Fruit fly (Drosophila melanogaster) whole organism, embryonic: ENCODE data around the gene dome.

Experiments
- Blimp-1 ChIP-seq: fragments of 200-800 bp; sonication (Bioruptor generic); optimal IDR thresholded peaks from 3 replicates; lab custom pipeline; 2018; ENCODE audit warnings: missing biosample characterization, missing genetic modification characterization, mild to moderate bottlenecking, moderate library complexity, missing genetic modification reagents
- Bteb2 ChIP-seq: fragments of 200-800 bp; sonication (Bioruptor generic); optimal IDR thresholded peaks from 2 replicates; lab custom pipeline; 2016; ENCODE audit warnings: missing biosample characterization, missing genetic modification characterization
- CG11093 ChIP-seq: fragments of 200-800 bp; sonication (Bioruptor generic); IDR thresholded peaks from 3 replicates; pipeline ENCODE4 v1.3.6; 2022; ENCODE audit warnings: missing biosample characterization, missing genetic modification characterization
- CG11504 ChIP-seq: fragments of 200-800 bp; sonication (Bioruptor generic); optimal IDR thresholded peaks from 3 replicates; lab custom pipeline; 2019; ENCODE audit warnings: missing biosample characterization, mild to moderate bottlenecking, missing genetic modification characterization, moderate library complexity
- CG13287 ChIP-seq: fragments of 200-800 bp; sonication (Bioruptor generic); IDR thresholded peaks from 2 replicates; pipeline ENCODE4 v1.3.6; 2022; ENCODE audit warnings: missing biosample characterization, missing genetic modification characterization; ENCODE audit not compliant: partially characterized antibody
- CG13296 ChIP-seq: fragments of 200-800 bp; sonication (Bioruptor generic); optimal IDR thresholded peaks from 3 replicates; lab custom pipeline; 2018; ENCODE audit warnings: missing biosample characterization, mild to moderate bottlenecking, missing genetic modification characterization
- CG1647 ChIP-seq: fragments of 200-800 bp; sonication (Bioruptor generic); optimal IDR thresholded peaks from 3 replicates; lab custom pipeline; 2016; ENCODE audit warnings: missing biosample characterization, missing genetic modification characterization
- CG17612 ChIP-seq: fragments of 200-800 bp; sonication (Bioruptor generic); IDR thresholded peaks from 2 replicates; pipeline ENCODE4 v1.3.6; 2022; ENCODE audit warnings: missing biosample characterization, missing genetic modification characterization
- CG2202 ChIP-seq: fragments of 200-800 bp; sonication (Bioruptor generic); optimal IDR thresholded peaks from 2 replicates; lab custom pipeline; 2018; ENCODE audit warnings: missing biosample characterization, mild to moderate bottlenecking, missing genetic modification characterization
- CG2875 ChIP-seq: fragments of 200-800 bp; sonication (Bioruptor generic); optimal IDR thresholded peaks from 2 replicates; lab custom pipeline; 2017; ENCODE audit warnings: missing biosample characterization, mild to moderate bottlenecking, missing genetic modification characterization, missing genetic modification reagents
- CG31441 ChIP-seq: fragments of 200-800 bp; sonication (Bioruptor generic); IDR thresholded peaks from 2 replicates; pipeline ENCODE4 v1.3.6; 2022; ENCODE audit warnings: missing biosample characterization, missing genetic modification characterization
- CG42726 ChIP-seq: fragments of 200-800 bp; sonication (Bioruptor generic); IDR thresholded peaks from 2 replicates; pipeline ENCODE4 v1.3.6; 2022; ENCODE audit warnings: missing biosample characterization, missing genetic modification characterization; ENCODE audit not compliant: partially characterized antibody
- CG4820 ChIP-seq: fragments of 200-800 bp; sonication (Bioruptor generic); optimal IDR thresholded peaks from 3 replicates; lab custom pipeline; 2016; ENCODE audit warnings: missing biosample characterization, missing genetic modification characterization
- Camta ChIP-seq: fragments of 200-800 bp; sonication (Bioruptor generic); optimal IDR thresholded peaks from 2 replicates; lab custom pipeline; 2016; ENCODE audit warnings: missing biosample characterization, missing genetic modification characterization
- CoRest ChIP-seq: fragments of 200-800 bp; sonication (Bioruptor generic); optimal IDR thresholded peaks from 3 replicates; lab custom pipeline; 2018; ENCODE audit warnings: missing biosample characterization, mild to moderate bottlenecking, missing genetic modification characterization, moderate library complexity
- Eip74EF ChIP-seq, 2 experiments: fragments of 200-800 bp in 1 of 2; fragments of >200 bp in 1 of 2; sonication (Bioruptor generic) in 1 of 2; optimal IDR thresholded peaks; 2 replicates each; lab custom pipeline; 2017 to 2019; ENCODE audit warnings: missing biosample characterization in 2 of 2, missing genetic modification characterization in 2 of 2, mild to moderate bottlenecking in 1 of 2, moderate library complexity in 1 of 2
- Kr ChIP-seq: fragments of 200-800 bp; sonication (Bioruptor generic); optimal IDR thresholded peaks from 2 replicates; lab custom pipeline; 2017; ENCODE audit warnings: missing biosample characterization, mild to moderate bottlenecking, missing genetic modification characterization
- Neu2 ChIP-seq: fragments of 200-800 bp; sonication (Bioruptor generic); optimal IDR thresholded peaks from 3 replicates; lab custom pipeline; 2016; ENCODE audit warnings: missing biosample characterization, missing genetic modification characterization, borderline replicate concordance
- Nf-YB ChIP-seq: fragments of 200-800 bp; sonication (Bioruptor generic); optimal IDR thresholded peaks from 3 replicates; lab custom pipeline; 2019; ENCODE audit warnings: missing biosample characterization, mild to moderate bottlenecking, missing genetic modification characterization, moderate library complexity
- NfI ChIP-seq: fragments of 200-800 bp; sonication (Bioruptor generic); optimal IDR thresholded peaks from 3 replicates; lab custom pipeline; 2018; ENCODE audit warnings: missing biosample characterization, mild to moderate bottlenecking, missing genetic modification characterization, moderate library complexity
- Poxn ChIP-seq: fragments of 200-800 bp; sonication (Bioruptor generic); IDR thresholded peaks from 2 replicates; pipeline ENCODE4 v1.3.6; 2022; ENCODE audit warnings: missing biosample characterization, missing genetic modification characterization
- Scr ChIP-seq: fragments of 200-800 bp; sonication (Bioruptor generic); IDR thresholded peaks from 2 replicates; pipeline ENCODE4 v1.3.6; 2022; ENCODE audit warnings: missing biosample characterization, missing genetic modification characterization; ENCODE audit not compliant: partially characterized antibody
- Sry-β ChIP-seq: fragments of 200-800 bp; sonication (Bioruptor generic); optimal IDR thresholded peaks from 2 replicates; lab custom pipeline; 2018; ENCODE audit warnings: missing biosample characterization, mild to moderate bottlenecking, missing genetic modification characterization, moderate library complexity
- Tbp ChIP-seq: fragments of >200 bp; optimal IDR thresholded peaks from 2 replicates; lab custom pipeline; 2018; ENCODE audit warnings: missing biosample characterization, missing genetic modification characterization
- abd-A ChIP-seq: fragments of 200-800 bp; sonication (Bioruptor generic); optimal IDR thresholded peaks from 3 replicates; lab custom pipeline; 2019; ENCODE audit warnings: missing biosample characterization, mild to moderate bottlenecking, missing genetic modification characterization, moderate library complexity
- al ChIP-seq: fragments of 200-800 bp; sonication (Bioruptor generic); IDR thresholded peaks from 2 replicates; pipeline ENCODE4 v1.3.6; 2022; ENCODE audit warnings: missing biosample characterization, missing genetic modification characterization
- ap ChIP-seq: fragments of 200-800 bp; sonication (Bioruptor generic); IDR thresholded peaks from 2 replicates; pipeline ENCODE4 v1.3.6; 2022; ENCODE audit warnings: missing biosample characterization, missing genetic modification characterization
- chif ChIP-seq, 2 experiments: fragments of 200-800 bp; sonication (Bioruptor generic); optimal IDR thresholded peaks; 3 replicates each; lab custom pipeline; 2016; ENCODE audit warnings: missing biosample characterization in 2 of 2, missing genetic modification characterization in 2 of 2
- ems ChIP-seq: fragments of 200-800 bp; sonication (Bioruptor generic); optimal IDR thresholded peaks from 3 replicates; lab custom pipeline; 2016; ENCODE audit warnings: missing biosample characterization, missing genetic modification characterization
- esg ChIP-seq: fragments of 200-800 bp; sonication (Bioruptor generic); conservative IDR thresholded peaks from 2 replicates; pipeline ENCODE4 v1.3.6; 2022; ENCODE audit warnings: missing biosample characterization, missing genetic modification characterization
- ewg ChIP-seq: fragments of 200-800 bp; sonication (Bioruptor generic); optimal IDR thresholded peaks from 3 replicates; lab custom pipeline; 2017; ENCODE audit warnings: mild to moderate bottlenecking, missing biosample characterization, missing genetic modification reagents, missing genetic modification characterization
- fru ChIP-seq: fragments of >200 bp; optimal IDR thresholded peaks from 2 replicates; lab custom pipeline; 2017
- ftz-f1 ChIP-seq: fragments of 200-800 bp; sonication (Bioruptor generic); optimal IDR thresholded peaks from 2 replicates; lab custom pipeline; 2016; ENCODE audit warnings: missing biosample characterization, missing genetic modification characterization
- her ChIP-seq: fragments of 200-800 bp; sonication (Bioruptor generic); optimal IDR thresholded peaks from 2 replicates; lab custom pipeline; 2016; ENCODE audit warnings: missing biosample characterization, missing genetic modification characterization
- kah ChIP-seq: fragments of 200-800 bp; sonication (Bioruptor generic); optimal IDR thresholded peaks from 2 replicates; lab custom pipeline; 2018; ENCODE audit warnings: missing biosample characterization, mild to moderate bottlenecking, missing genetic modification characterization
- lab ChIP-seq: fragments of 200-800 bp; sonication (Bioruptor generic); optimal IDR thresholded peaks from 3 replicates; lab custom pipeline; 2017; ENCODE audit warnings: missing biosample characterization, missing genetic modification characterization, mild to moderate bottlenecking, moderate library complexity, missing genetic modification reagents
- mam ChIP-seq: fragments of 200-800 bp; sonication (Bioruptor generic); optimal IDR thresholded peaks from 3 replicates; lab custom pipeline; 2016; ENCODE audit warnings: missing biosample characterization, missing genetic modification characterization
- mld ChIP-seq: fragments of 200-800 bp; sonication (Bioruptor generic); IDR thresholded peaks from 3 replicates; pipeline ENCODE4 v1.3.6; 2022; ENCODE audit warnings: missing biosample characterization, missing genetic modification characterization; ENCODE audit not compliant: partially characterized antibody
- pita ChIP-seq: fragments of 200-800 bp; sonication (Bioruptor generic); optimal IDR thresholded peaks from 2 replicates; lab custom pipeline; 2017; ENCODE audit warnings: missing biosample characterization, mild to moderate bottlenecking, missing genetic modification characterization
- sens ChIP-seq: fragments of 200-800 bp; sonication (Bioruptor generic); peaks from one replicate; lab custom pipeline; 2016; ENCODE audit warnings: missing biosample characterization, missing genetic modification characterization
- shn ChIP-seq: fragments of 200-800 bp; sonication (Bioruptor generic); optimal IDR thresholded peaks from 3 replicates; lab custom pipeline; 2016; ENCODE audit warnings: missing biosample characterization, missing genetic modification characterization
- sim ChIP-seq: fragments of 200-800 bp; sonication (Bioruptor generic); IDR thresholded peaks from 2 replicates; pipeline ENCODE4 v1.3.6; 2022; ENCODE audit warnings: missing biosample characterization, missing genetic modification characterization
- sima ChIP-seq: fragments of 200-800 bp; sonication (Bioruptor generic); optimal IDR thresholded peaks from 2 replicates; lab custom pipeline; 2016; ENCODE audit warnings: missing biosample characterization, missing genetic modification characterization
- sisA ChIP-seq: fragments of 200-800 bp; sonication (Bioruptor generic); IDR thresholded peaks from 2 replicates; pipeline ENCODE4 v1.3.6; 2022; ENCODE audit warnings: missing biosample characterization, missing genetic modification characterization
- ssp ChIP-seq: fragments of 200-800 bp; sonication (Bioruptor generic); IDR thresholded peaks from 2 replicates; pipeline ENCODE4 v1.3.6; 2022; ENCODE audit warnings: missing biosample characterization, missing genetic modification characterization
- stc ChIP-seq: fragments of 200-800 bp; sonication (Bioruptor generic); IDR thresholded peaks from 2 replicates; pipeline ENCODE4 v1.3.6; 2022; ENCODE audit warnings: missing biosample characterization, missing genetic modification characterization
- usp ChIP-seq: fragments of >200 bp; optimal IDR thresholded peaks from 2 replicates; lab custom pipeline; 2017; ENCODE audit warnings: missing biosample characterization, missing genetic modification characterization
- zen2 ChIP-seq: fragments of 200-800 bp; sonication (Bioruptor generic); IDR thresholded peaks from 3 replicates; pipeline ENCODE4 v1.3.6; 2022; ENCODE audit warnings: missing biosample characterization, missing genetic modification characterization; ENCODE audit not compliant: partially characterized antibody
- zfh1 ChIP-seq: fragments of 200-800 bp; sonication (Bioruptor generic); IDR thresholded peaks from 3 replicates; pipeline ENCODE4 v1.3.6; 2022; ENCODE audit warnings: missing biosample characterization, missing genetic modification characterization

The dome gene

DNA sequence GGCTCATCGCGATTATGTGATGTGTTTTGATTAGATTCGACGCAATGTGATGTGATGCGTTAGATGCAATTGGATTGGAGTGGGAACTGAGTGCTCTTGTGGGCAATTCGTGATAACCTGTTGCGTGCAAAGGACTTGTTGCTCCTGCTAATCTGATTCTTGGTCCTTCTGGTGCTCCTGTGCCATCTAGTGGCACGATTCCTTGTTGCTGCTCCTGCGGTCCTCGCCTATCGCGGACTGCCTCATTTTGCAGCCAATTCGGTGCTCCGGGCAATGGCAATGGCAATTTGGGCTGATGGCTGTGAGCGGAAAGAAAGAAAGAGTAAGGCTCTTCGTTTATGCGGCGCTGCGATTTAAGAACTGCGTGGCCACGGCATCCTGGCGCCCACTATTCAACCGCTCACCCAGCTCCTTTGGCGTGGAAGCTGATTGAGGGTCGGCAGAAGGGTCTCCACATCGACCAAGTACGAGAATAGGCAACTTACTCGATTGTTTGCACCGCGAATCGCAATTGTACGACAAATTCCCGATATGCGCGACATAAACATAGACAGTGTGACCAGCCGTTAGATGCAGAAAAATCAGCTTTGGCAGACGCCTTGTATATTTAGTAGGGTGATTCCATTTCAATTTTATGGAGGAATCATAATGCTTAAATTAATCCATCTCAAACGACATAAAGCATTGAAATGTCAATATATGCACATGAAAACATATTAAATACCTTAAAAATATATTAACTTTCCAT lies 9.8 kb upstream of the dome start, which contains the start of gene Mer (continued):
- TF ChIP-seq abd-A (tag; lab: Kevin White, UChicago): no peak
- peak; percentile 81 for TF ChIP-seq CoRest (tag; lab: Kevin White, UChicago)
- no peak for TF ChIP-seq Scr
- peak; percentile 62 for TF ChIP-seq ssp (GFP tag; lab: Robert Waterston, UW)
- TF ChIP-seq CG1647 (GFP tag; lab: Kevin White, UChicago): peak; percentile 62
- peak; percentile 68 for TF ChIP-seq ewg (GFP tag; lab: Kevin White, UChicago)
- TF ChIP-seq sima (GFP tag; lab: Kevin White, UChicago): no peak
- TF ChIP-seq CG11093 (GFP tag; lab: Robert Waterston, UW): peak; percentile 55; the same call in 2 of the 3 replicates
- no peak for TF ChIP-seq Tbp (GFP tag; lab: Kevin White, UChicago)
- TF ChIP-seq Blimp-1 (GFP tag; lab: Kevin White, UChicago): peak; percentile 75
- TF ChIP-seq stc (GFP tag; lab: Robert Waterston, UW): peak; percentile 83
- no peak for TF ChIP-seq Eip74EF (GFP tag; optimal IDR thresholded peaks at IDR 0.05; lab: Kevin White, UChicago)
- peak; percentile 76 for TF ChIP-seq sisA (GFP tag; lab: Robert Waterston, UW)
- no peak for TF ChIP-seq pita (GFP tag; lab: Kevin White, UChicago)
- peak; percentile 60 for TF ChIP-seq ems (GFP tag; lab: Kevin White, UChicago)
- peak; percentile 86 for TF ChIP-seq NfI (GFP tag; lab: Kevin White, UChicago)
- TF ChIP-seq Neu2: peak; percentile 62
- TF ChIP-seq usp (GFP tag; lab: Kevin White, UChicago): no peak
- TF ChIP-seq ftz-f1: peak; percentile 73
- TF ChIP-seq shn (GFP tag; lab: Kevin White, UChicago): peak; percentile 89
- TF ChIP-seq ap (GFP tag; lab: Robert Waterston, UW): peak; percentile 35; the same call in 1 of the 2 replicates
- peak; percentile 85 for TF ChIP-seq CG11504 (tag; lab: Kevin White, UChicago)
- peak; percentile 92 for TF ChIP-seq lab (GFP tag; lab: Kevin White, UChicago)
- TF ChIP-seq zen2 (GFP tag; lab: Robert Waterston, UW): no peak
- TF ChIP-seq her (GFP tag; lab: Kevin White, UChicago): peak; percentile 91
- peak; percentile 53; the same call in 1 of the 2 replicates for TF ChIP-seq CG13287 (GFP tag; lab: Robert Waterston, UW)
- peak; percentile 14 for TF ChIP-seq Sry-β (GFP tag; lab: Kevin White, UChicago)
- peak; percentile 89 for TF ChIP-seq mam (GFP tag; lab: Kevin White, UChicago)
- TF ChIP-seq CG13296 (GFP tag; lab: Kevin White, UChicago): peak; percentile 87
- peak; percentile 60 for TF ChIP-seq CG2202 (tag; lab: Kevin White, UChicago)
- no peak for TF ChIP-seq CG42726 (GFP tag; lab: Robert Waterston, UW)
- TF ChIP-seq sim (GFP tag; lab: Robert Waterston, UW): peak; percentile 67
- no peak for TF ChIP-seq fru (lab: Kevin White, UChicago)
- peak; percentile 68 for TF ChIP-seq Nf-YB (GFP tag; lab: Kevin White, UChicago)
- peak; percentile 62 for TF ChIP-seq kah (GFP tag; lab: Kevin White, UChicago)
- TF ChIP-seq CG4820: peak; percentile 99
- peak; percentile 70 for TF ChIP-seq esg
- TF ChIP-seq zfh1 (GFP tag; lab: Robert Waterston, UW): peak; percentile 85
- TF ChIP-seq CG2875: peak; percentile 63
- TF ChIP-seq Poxn (GFP tag; lab: Robert Waterston, UW): peak; percentile 49; the same call in 1 of the 2 replicates
- TF ChIP-seq Kr (GFP tag; lab: Kevin White, UChicago): no peak
- peak; percentile 81 for TF ChIP-seq al
- TF ChIP-seq sens (GFP tag; lab: Kevin White, UChicago): peak; percentile 95
- TF ChIP-seq mld: no peak
- TF ChIP-seq Camta (GFP tag; lab: Kevin White, UChicago): peak; percentile 81
- TF ChIP-seq chif (GFP tag; optimal IDR thresholded peaks at IDR 0.05; lab: Kevin White, UChicago): peak; percentile 69 to 85
- peak; percentile 85 for TF ChIP-seq Bteb2 (GFP tag; lab: Kevin White, UChicago)
- no peak for TF ChIP-seq CG17612
- TF ChIP-seq CG31441 (GFP tag; lab: Robert Waterston, UW): peak; percentile 81
